Fruit fly (Drosophila melanogaster) whole organism, prepupa: ENCODE data around the gene RabX6.

Experiments
- Blimp-1 ChIP-seq: fragments of 200-800 bp; sonication (Bioruptor generic); optimal IDR thresholded peaks from 3 replicates; lab custom pipeline; 2017; ENCODE audit warnings: missing biosample characterization, missing genetic modification characterization, mild to moderate bottlenecking, moderate library complexity, missing genetic modification reagents
- CG10631 ChIP-seq: fragments of 200-800 bp; sonication (Bioruptor generic); optimal IDR thresholded peaks from 2 replicates; lab custom pipeline; 2016; ENCODE audit warnings: missing biosample characterization, missing genetic modification characterization
- CG10669 ChIP-seq: fragments of 200-800 bp; sonication (Bioruptor generic); optimal IDR thresholded peaks from 3 replicates; lab custom pipeline; 2018; ENCODE audit warnings: missing biosample characterization, mild to moderate bottlenecking, missing genetic modification characterization, moderate library complexity
- CG11294 ChIP-seq: fragments of 200-800 bp; sonication (Bioruptor generic); IDR thresholded peaks from 2 replicates; pipeline ENCODE4 v1.3.6; 2022; ENCODE audit warnings: missing biosample characterization, missing genetic modification characterization
- CG11762 ChIP-seq: fragments of 200-800 bp; sonication (Bioruptor generic); optimal IDR thresholded peaks from 3 replicates; lab custom pipeline; 2016; ENCODE audit warnings: missing biosample characterization, missing genetic modification characterization; ENCODE audit not compliant: insufficient read depth
- CG11902 ChIP-seq: fragments of 200-800 bp; sonication (Bioruptor generic); optimal IDR thresholded peaks from 3 replicates; lab custom pipeline; 2016; ENCODE audit warnings: missing biosample characterization, missing genetic modification characterization
- CG15336 ChIP-seq: fragments of 200-800 bp; sonication (Bioruptor generic); IDR thresholded peaks from 2 replicates; pipeline ENCODE4 v1.3.6; 2022; ENCODE audit warnings: missing biosample characterization, missing genetic modification characterization
- CG1621 ChIP-seq: fragments of 200-800 bp; sonication (Bioruptor generic); optimal IDR thresholded peaks from 3 replicates; lab custom pipeline; 2018; ENCODE audit warnings: missing biosample characterization, mild to moderate bottlenecking, missing genetic modification characterization
- CG16779 ChIP-seq: fragments of 200-800 bp; sonication (Bioruptor generic); optimal IDR thresholded peaks from 3 replicates; lab custom pipeline; 2017; ENCODE audit warnings: missing biosample characterization, mild to moderate bottlenecking, missing genetic modification characterization
- CG3032 ChIP-seq: fragments of 200-800 bp; optimal IDR thresholded peaks from 2 replicates; lab custom pipeline; 2019; ENCODE audit warnings: missing biosample characterization, mild to moderate bottlenecking, missing genetic modification characterization, moderate library complexity
- CG31627 ChIP-seq: fragments of 200-800 bp; sonication (Bioruptor generic); optimal IDR thresholded peaks from 3 replicates; lab custom pipeline; 2016; ENCODE audit warnings: missing biosample characterization, missing genetic modification characterization
- CG32006 ChIP-seq: fragments of 200-800 bp; sonication (Bioruptor generic); optimal IDR thresholded peaks from 3 replicates; lab custom pipeline; 2017; ENCODE audit warnings: missing biosample characterization, mild to moderate bottlenecking, missing genetic modification characterization
- CG34406 ChIP-seq: fragments of 200-800 bp; sonication (Bioruptor generic); optimal IDR thresholded peaks from 3 replicates; lab custom pipeline; 2016; ENCODE audit warnings: missing biosample characterization, missing genetic modification characterization
- CG3919 ChIP-seq: fragments of 200-800 bp; sonication (Bioruptor generic); optimal IDR thresholded peaks from 3 replicates; lab custom pipeline; 2016; ENCODE audit warnings: missing biosample characterization, missing genetic modification characterization
- CG4318 ChIP-seq: fragments of 200-800 bp; sonication (Bioruptor generic); optimal IDR thresholded peaks from 3 replicates; lab custom pipeline; 2017; ENCODE audit warnings: missing biosample characterization, mild to moderate bottlenecking, missing genetic modification characterization
- CG6163 ChIP-seq: fragments of 200-800 bp; sonication (Bioruptor generic); IDR thresholded peaks from 3 replicates; pipeline ENCODE4 v1.3.6; 2022; ENCODE audit warnings: missing biosample characterization, missing genetic modification characterization
- CG6276 ChIP-seq: fragments of 200-800 bp; sonication (Bioruptor generic); optimal IDR thresholded peaks from 2 replicates; lab custom pipeline; 2017; ENCODE audit warnings: missing biosample characterization, mild to moderate bottlenecking, missing genetic modification characterization
- CG6792 ChIP-seq: fragments of 200-800 bp; sonication (Bioruptor generic); optimal IDR thresholded peaks from 3 replicates; lab custom pipeline; 2016; ENCODE audit warnings: missing biosample characterization, missing genetic modification characterization
- CG6808 ChIP-seq: fragments of 200-800 bp; sonication (Bioruptor generic); optimal IDR thresholded peaks from 3 replicates; lab custom pipeline; 2017; ENCODE audit warnings: missing biosample characterization, missing genetic modification characterization, mild to moderate bottlenecking, moderate library complexity, missing genetic modification reagents
- CG6854 ChIP-seq: fragments of 200-800 bp; sonication (Bioruptor generic); optimal IDR thresholded peaks from 2 replicates; lab custom pipeline; 2017; ENCODE audit warnings: missing biosample characterization, mild to moderate bottlenecking, missing genetic modification characterization
- CG7368 ChIP-seq: fragments of 200-800 bp; sonication (Bioruptor generic); optimal IDR thresholded peaks from 3 replicates; lab custom pipeline; 2016; ENCODE audit warnings: missing biosample characterization, missing genetic modification characterization
- CG8119 ChIP-seq: fragments of 200-800 bp; sonication (Bioruptor generic); IDR thresholded peaks from 3 replicates; pipeline ENCODE4 v1.3.6; 2022; ENCODE audit warnings: missing biosample characterization, missing genetic modification characterization
- CG8319 ChIP-seq: fragments of 200-800 bp; sonication (Bioruptor generic); optimal IDR thresholded peaks from 3 replicates; lab custom pipeline; 2016; ENCODE audit warnings: missing biosample characterization, missing genetic modification characterization
- CG8632 ChIP-seq: fragments of 200-800 bp; sonication (Bioruptor generic); optimal IDR thresholded peaks from 3 replicates; lab custom pipeline; 2016; ENCODE audit warnings: missing biosample characterization, missing genetic modification characterization
- CG9139 ChIP-seq: fragments of 200-800 bp; sonication (Bioruptor generic); optimal IDR thresholded peaks from 3 replicates; lab custom pipeline; 2017; ENCODE audit warnings: missing biosample characterization, mild to moderate bottlenecking, missing genetic modification characterization
- Eip75B ChIP-seq: fragments of 200-800 bp; sonication (Bioruptor generic); optimal IDR thresholded peaks from 3 replicates; lab custom pipeline; 2016; ENCODE audit warnings: missing biosample characterization, missing genetic modification characterization
- Eip78C ChIP-seq: fragments of 200-800 bp; sonication (Bioruptor generic); peaks from one replicate; lab custom pipeline; 2016; ENCODE audit warnings: missing biosample characterization, missing genetic modification characterization
- Eip93F ChIP-seq: fragments of 200-800 bp; sonication (Bioruptor generic); optimal IDR thresholded peaks from 2 replicates; lab custom pipeline; 2016; ENCODE audit warnings: missing biosample characterization, mild to moderate bottlenecking, missing genetic modification characterization
- Ets21C ChIP-seq: fragments of 200-800 bp; sonication (Bioruptor generic); optimal IDR thresholded peaks from 3 replicates; lab custom pipeline; 2016; ENCODE audit warnings: missing biosample characterization, missing genetic modification characterization
- Hr38 ChIP-seq: sonication (Bioruptor generic); optimal IDR thresholded peaks from 2 replicates; lab custom pipeline; 2016; ENCODE audit warnings: missing biosample characterization, missing genetic modification characterization
- Hr4 ChIP-seq: fragments of 200-800 bp; sonication (Bioruptor generic); optimal IDR thresholded peaks from 3 replicates; lab custom pipeline; 2016; ENCODE audit warnings: missing biosample characterization, missing genetic modification characterization
- Smox ChIP-seq: fragments of 200-800 bp; sonication (Bioruptor generic); optimal IDR thresholded peaks from 3 replicates; lab custom pipeline; 2016; ENCODE audit warnings: missing biosample characterization, missing genetic modification characterization
- Sox102F ChIP-seq: fragments of 200-800 bp; sonication (Bioruptor generic); optimal IDR thresholded peaks from 2 replicates; lab custom pipeline; 2016; ENCODE audit warnings: missing biosample characterization, mild to moderate bottlenecking, missing genetic modification characterization
- Sox14 ChIP-seq: fragments of 200-800 bp; sonication (Bioruptor generic); optimal IDR thresholded peaks from 3 replicates; lab custom pipeline; 2016; ENCODE audit warnings: missing biosample characterization, missing genetic modification characterization
- Sox15 ChIP-seq: fragments of 200-800 bp; sonication (Bioruptor generic); optimal IDR thresholded peaks from 3 replicates; lab custom pipeline; 2016; ENCODE audit warnings: missing biosample characterization, missing genetic modification characterization
- achi ChIP-seq: fragments of 200-800 bp; sonication (Bioruptor generic); optimal IDR thresholded peaks from 3 replicates; lab custom pipeline; 2016; ENCODE audit warnings: missing biosample characterization, missing genetic modification characterization
- acj6 ChIP-seq: fragments of 200-800 bp; sonication (Bioruptor generic); optimal IDR thresholded peaks from 3 replicates; lab custom pipeline; 2016; ENCODE audit warnings: missing biosample characterization, missing genetic modification characterization
- cyc ChIP-seq: fragments of 200-800 bp; sonication (Bioruptor generic); optimal IDR thresholded peaks from 3 replicates; lab custom pipeline; 2016; ENCODE audit warnings: missing biosample characterization, missing genetic modification characterization
- dac ChIP-seq: fragments of 200-800 bp; sonication (Bioruptor generic); optimal IDR thresholded peaks from 2 replicates; lab custom pipeline; 2017; ENCODE audit warnings: missing biosample characterization, mild to moderate bottlenecking, missing genetic modification characterization
- dsx ChIP-seq: fragments of 200-800 bp; optimal IDR thresholded peaks from 3 replicates; lab custom pipeline; 2019; ENCODE audit warnings: missing biosample characterization, mild to moderate bottlenecking, missing genetic modification characterization, moderate library complexity; ENCODE audit not compliant: poor library complexity, severe bottlenecking
- eg ChIP-seq: fragments of 200-800 bp; sonication (Bioruptor generic); IDR thresholded peaks from 3 replicates; pipeline ENCODE4 v1.3.6; 2022; ENCODE audit warnings: missing biosample characterization, missing genetic modification characterization
- esn ChIP-seq: fragments of 200-800 bp; sonication (Bioruptor generic); optimal IDR thresholded peaks from 2 replicates; lab custom pipeline; 2016; ENCODE audit warnings: missing biosample characterization, mild to moderate bottlenecking, missing genetic modification characterization, moderate library complexity
- fd59A ChIP-seq: fragments of 200-800 bp; sonication (Bioruptor generic); optimal IDR thresholded peaks from 2 replicates; lab custom pipeline; 2017; ENCODE audit warnings: missing biosample characterization, mild to moderate bottlenecking, missing genetic modification characterization, missing genetic modification reagents
- fd85E ChIP-seq: fragments of 200-800 bp; sonication (Bioruptor generic); optimal IDR thresholded peaks from 3 replicates; lab custom pipeline; 2016; ENCODE audit warnings: missing biosample characterization, missing genetic modification characterization
- fkh ChIP-seq: fragments of 200-800 bp; sonication (Bioruptor generic); optimal IDR thresholded peaks from 3 replicates; lab custom pipeline; 2017; ENCODE audit warnings: missing biosample characterization, mild to moderate bottlenecking, missing genetic modification characterization, moderate library complexity
- lz ChIP-seq: fragments of 200-800 bp; sonication (Bioruptor generic); optimal IDR thresholded peaks from 3 replicates; lab custom pipeline; 2016; ENCODE audit warnings: missing biosample characterization, missing genetic modification characterization
- pdm3 ChIP-seq: fragments of 200-800 bp; sonication (Bioruptor generic); optimal IDR thresholded peaks from 3 replicates; lab custom pipeline; 2016; ENCODE audit warnings: missing biosample characterization, missing genetic modification characterization
- salr ChIP-seq, 2 experiments: fragments of 200-800 bp; sonication (Bioruptor generic); optimal IDR thresholded peaks; 3 replicates each; lab custom pipeline; 2016 to 2018; ENCODE audit warnings: missing biosample characterization in 2 of 2, missing genetic modification characterization in 2 of 2, mild to moderate bottlenecking in 1 of 2
- spab ChIP-seq: fragments of 200-800 bp; sonication (Bioruptor generic); optimal IDR thresholded peaks from 2 replicates; lab custom pipeline; 2017; ENCODE audit warnings: missing biosample characterization, mild to moderate bottlenecking, missing genetic modification characterization, missing genetic modification reagents
- ss ChIP-seq, 2 experiments: fragments of 200-800 bp; sonication (Bioruptor generic); optimal IDR thresholded peaks; 2 replicates in 1 of 2; 3 replicates in 1 of 2; lab custom pipeline; 2017 to 2018; ENCODE audit warnings: mild to moderate bottlenecking in 2 of 2, missing biosample characterization in 2 of 2, missing genetic modification characterization in 2 of 2, moderate library complexity in 1 of 2
- svp ChIP-seq: fragments of 200-800 bp; sonication (Bioruptor generic); peaks from one replicate; lab custom pipeline; 2016; ENCODE audit warnings: missing biosample characterization, missing genetic modification characterization
- topi ChIP-seq: fragments of 200-800 bp; sonication (Bioruptor generic); optimal IDR thresholded peaks from 3 replicates; lab custom pipeline; 2016; ENCODE audit warnings: missing biosample characterization, missing genetic modification characterization
- vri ChIP-seq: fragments of 200-800 bp; sonication (Bioruptor generic); optimal IDR thresholded peaks from 3 replicates; lab custom pipeline; 2016; ENCODE audit warnings: missing biosample characterization, mild to moderate bottlenecking, missing genetic modification characterization

The RabX6 gene

dm6 chr3L:729345-729744 is 39.0 kb downstream of the RabX6 start:
- no peak for TF ChIP-seq CG4318 (GFP tag; lab: Kevin White, UChicago)
- no peak for TF ChIP-seq eg
- peak; percentile 14 for TF ChIP-seq pdm3 (GFP tag; lab: Kevin White, UChicago)
- TF ChIP-seq Sox15 (GFP tag; lab: Kevin White, UChicago): no peak
- peak; percentile 51 for TF ChIP-seq CG31627 (GFP tag; lab: Kevin White, UChicago)
- no peak for TF ChIP-seq CG3032 (tag; lab: Kevin White, UChicago)
- peak; percentile 56 for TF ChIP-seq Smox
- TF ChIP-seq CG6792: peak; percentile 32
- no peak for TF ChIP-seq CG15336 (GFP tag; lab: Robert Waterston, UW)
- peak; percentile 6 for TF ChIP-seq spab
- TF ChIP-seq CG8632 (GFP tag; lab: Kevin White, UChicago): no peak
- TF ChIP-seq fd59A (GFP tag; lab: Kevin White, UChicago): no peak
- TF ChIP-seq Hr4 (GFP tag; lab: Kevin White, UChicago): no peak
- TF ChIP-seq CG11762: no peak
- no peak for TF ChIP-seq CG1621 (tag; lab: Kevin White, UChicago)
- no peak for TF ChIP-seq dsx (GFP tag; lab: Kevin White, UChicago)
- peak; percentile 66 for TF ChIP-seq Eip93F
- peak; percentile 74 for TF ChIP-seq esn
- peak; percentile 15 for TF ChIP-seq CG11902 (GFP tag; lab: Kevin White, UChicago)
- TF ChIP-seq CG7368 (GFP tag; lab: Kevin White, UChicago): no peak
- no peak for TF ChIP-seq Blimp-1 (GFP tag; lab: Kevin White, UChicago)
- no peak for TF ChIP-seq CG8119
- TF ChIP-seq CG6854: peak; percentile 52
- TF ChIP-seq dac (GFP tag; lab: Kevin White, UChicago): no peak
- TF ChIP-seq svp (GFP tag; lab: Kevin White, UChicago): peak; percentile 86
- TF ChIP-seq CG9139 (GFP tag; lab: Kevin White, UChicago): no peak
- no peak for TF ChIP-seq salr (GFP tag; optimal IDR thresholded peaks at IDR 0.05; lab: Kevin White, UChicago)
- peak; percentile 62 for TF ChIP-seq Sox102F (GFP tag; lab: Kevin White, UChicago)
- TF ChIP-seq fd85E (GFP tag; lab: Kevin White, UChicago): no peak
- no peak for TF ChIP-seq fkh (GFP tag; lab: Kevin White, UChicago)
- no peak for TF ChIP-seq CG16779 (tag; lab: Kevin White, UChicago)
- peak; percentile 57 for TF ChIP-seq CG3919 (GFP tag; lab: Kevin White, UChicago)
- TF ChIP-seq topi (GFP tag; lab: Kevin White, UChicago): peak; percentile 49
- peak; percentile 12 for TF ChIP-seq CG10631 (GFP tag; lab: Kevin White, UChicago)
- peak; percentile 11 for TF ChIP-seq vri (GFP tag; lab: Kevin White, UChicago)
- no peak for TF ChIP-seq Hr38
- peak; percentile 16 for TF ChIP-seq acj6 (GFP tag; lab: Kevin White, UChicago)
- TF ChIP-seq CG10669 (GFP tag; lab: Kevin White, UChicago): no peak
- TF ChIP-seq ss (GFP tag; optimal IDR thresholded peaks at IDR 0.05; lab: Kevin White, UChicago): no peak
- TF ChIP-seq cyc (GFP tag; lab: Kevin White, UChicago): peak; percentile 58
- TF ChIP-seq Sox14 (GFP tag; lab: Kevin White, UChicago): peak; percentile 17
- TF ChIP-seq CG11294 (GFP tag; lab: Robert Waterston, UW): no peak
- no peak for TF ChIP-seq CG6163 (GFP tag; lab: Robert Waterston, UW)
- TF ChIP-seq CG32006 (GFP tag; lab: Kevin White, UChicago): no peak
- TF ChIP-seq Ets21C (GFP tag; lab: Kevin White, UChicago): peak; percentile 39
- no peak for TF ChIP-seq CG6808 (GFP tag; lab: Kevin White, UChicago)
- peak; percentile 75 for TF ChIP-seq Eip78C (GFP tag; lab: Kevin White, UChicago)
- peak; percentile 55 for TF ChIP-seq lz
- no peak for TF ChIP-seq CG8319 (GFP tag; lab: Kevin White, UChicago)
- TF ChIP-seq CG6276 (GFP tag; lab: Kevin White, UChicago): no peak
- TF ChIP-seq CG34406 (GFP tag; lab: Kevin White, UChicago): peak; percentile 13
- peak; percentile 51 for TF ChIP-seq Eip75B (GFP tag; lab: Kevin White, UChicago)
- TF ChIP-seq achi (GFP tag; lab: Kevin White, UChicago): no peak
